Fruit fly (Drosophila melanogaster): Measurements from ENCODE around the gene Gk1.

DNA sequence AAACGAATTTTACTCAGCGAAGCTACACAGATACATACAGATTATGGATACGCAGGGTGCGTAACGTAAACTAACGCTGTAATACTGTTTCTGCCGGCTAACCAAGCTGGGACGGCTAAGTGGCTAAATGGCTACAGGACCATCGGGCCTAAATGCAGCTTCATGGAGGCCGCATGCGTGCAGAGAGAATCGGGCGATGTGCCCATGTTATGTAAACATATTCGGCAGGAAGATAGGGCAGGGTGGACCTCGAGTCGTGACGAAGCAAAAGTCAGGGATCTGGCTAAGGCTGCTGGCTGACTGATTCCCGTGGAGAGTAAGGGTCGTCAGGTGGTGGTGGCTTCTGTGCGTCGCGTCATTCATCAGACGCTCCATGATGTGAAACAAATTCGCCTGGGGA, 52.0 kb downstream of the Gk1 start:
- TF ChIP-seq usp (GFP tag; optimal IDR thresholded peaks at IDR 0.05) (no peak), CG8478 (optimal IDR thresholded peaks at IDR 0.05) (no peak), psq (optimal IDR thresholded peaks at IDR 0.05) (no peak), pan (optimal IDR thresholded peaks at IDR 0.05) (no peak), Dll (optimal IDR thresholded peaks at IDR 0.05) (no peak), EcR (GFP tag; optimal IDR thresholded peaks at IDR 0.05) (no peak)
